Fruit fly (Drosophila melanogaster): Measurements from ENCODE around the gene Ten-a.

Ten-a gene

DNA sequence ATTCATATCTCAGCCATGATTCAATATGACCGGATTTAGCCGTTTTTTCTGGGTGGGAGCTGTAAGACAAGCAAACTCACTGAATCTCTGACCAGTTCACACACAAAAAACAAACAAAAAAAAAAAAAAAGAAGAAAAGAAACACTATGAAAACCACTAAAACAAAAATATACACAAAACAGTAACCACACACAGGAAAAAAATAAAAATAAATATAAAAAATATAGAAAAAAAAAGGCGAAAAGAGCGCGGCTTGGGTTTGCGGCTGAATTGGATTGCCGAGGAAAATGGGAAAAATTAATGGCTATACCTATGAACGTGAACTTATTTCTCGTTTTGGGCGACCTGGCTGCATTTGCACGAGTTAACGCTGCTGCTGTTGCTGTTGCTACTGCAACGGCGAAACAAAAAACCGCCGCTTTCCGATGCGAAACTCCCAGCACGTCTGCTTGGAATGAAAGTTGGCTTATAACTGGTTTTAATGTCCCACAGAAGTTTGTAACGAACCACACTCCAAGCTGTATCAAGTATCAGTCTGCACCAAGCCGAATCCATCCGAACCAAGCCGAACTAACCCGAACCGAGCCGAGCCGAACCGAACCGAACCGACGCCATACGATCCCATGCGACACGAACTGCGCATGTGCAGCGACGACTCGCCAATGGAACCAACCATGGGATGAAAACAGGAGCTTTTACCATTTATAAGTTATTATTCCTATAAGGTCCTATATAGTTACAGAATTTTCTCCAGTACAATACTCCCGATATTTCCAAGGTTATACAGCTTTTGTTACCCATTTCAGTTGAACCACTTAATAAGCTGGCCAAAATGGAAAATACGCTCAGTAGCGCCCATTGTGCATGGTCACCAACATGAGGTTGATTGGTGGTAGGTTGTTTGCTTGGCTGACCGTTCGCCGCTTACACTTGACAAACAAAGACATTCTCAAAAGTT, 39.8 kb upstream of the Ten-a start, which contains the start of gene fw (continued):
- no peak for TF ChIP-seq NFAT (GFP tag; IDR thresholded peaks at IDR 0.05)
- no peak for TF ChIP-seq HLH54F (GFP tag; optimal IDR thresholded peaks at IDR 0.05)
- peak; percentile 1 for TF ChIP-seq tin (GFP tag; optimal IDR thresholded peaks at IDR 0.05)
- peak; percentile 46 for TF ChIP-seq ATbp (GFP tag; optimal IDR thresholded peaks at IDR 0.05)
- TF ChIP-seq hb (GFP tag; IDR thresholded peaks at IDR 0.05; ENCODE audit: partially characterized antibody): no peak
- TF ChIP-seq maf-S (GFP tag; optimal IDR thresholded peaks at IDR 0.05): no peak
- TF ChIP-seq Dip2 (GFP tag; IDR thresholded peaks at IDR 0.05): no peak
- no peak for TF ChIP-seq fd64A (GFP tag; optimal IDR thresholded peaks at IDR 0.05)
- no peak for TF ChIP-seq HLH4C (GFP tag; IDR thresholded peaks at IDR 0.05; ENCODE audit: partially characterized antibody)
- no peak for TF ChIP-seq CG17186 (GFP tag; optimal IDR thresholded peaks at IDR 0.05)
- TF ChIP-seq CG7271 (tag; optimal IDR thresholded peaks at IDR 0.05): no peak
- no peak for TF ChIP-seq CG9876 (GFP tag; optimal IDR thresholded peaks at IDR 0.05)
- no peak for TF ChIP-seq CG18262 (tag; optimal IDR thresholded peaks at IDR 0.05)
- TF ChIP-seq unpg (GFP tag; optimal IDR thresholded peaks at IDR 0.05): peak; percentile 63
- no peak for TF ChIP-seq inv (GFP tag; IDR thresholded peaks at IDR 0.05; ENCODE audit: partially characterized antibody)
- TF ChIP-seq sob (GFP tag; IDR thresholded peaks at IDR 0.05): no peak
- TF ChIP-seq sisA (GFP tag; IDR thresholded peaks at IDR 0.05): no peak
- 0 out of 3 replicates have a peak, but pooled peaks have one; percentile 33 for TF ChIP-seq dysf (GFP tag; IDR thresholded peaks at IDR 0.05)
- TF ChIP-seq Nf-YA (GFP tag; IDR thresholded peaks at IDR 0.05): no peak
- 0 out of 2 replicates have a peak, but pooled peaks have one; percentile 14 for TF ChIP-seq stc (GFP tag; IDR thresholded peaks at IDR 0.05)
- TF ChIP-seq Blimp-1 (GFP tag; optimal IDR thresholded peaks at IDR 0.05): peak; percentile 14
- TF ChIP-seq Dp (GFP tag; optimal IDR thresholded peaks at IDR 0.05): no peak
- TF ChIP-seq Usf (GFP tag; optimal IDR thresholded peaks at IDR 0.05): no peak
- peak; percentile 64 for TF ChIP-seq Jarid2 (GFP tag; optimal IDR thresholded peaks at IDR 0.05)
- TF ChIP-seq Hand (GFP tag; optimal IDR thresholded peaks at IDR 0.05): no peak
- peak; percentile 65; the same call in 1 of the 2 replicates for TF ChIP-seq CG14014 (GFP tag; IDR thresholded peaks at IDR 0.05)
- TF ChIP-seq NC2β (GFP tag; optimal IDR thresholded peaks at IDR 0.05): no peak
- TF ChIP-seq CG13775 (GFP tag; optimal IDR thresholded peaks at IDR 0.05): no peak
- no peak for TF ChIP-seq gcm (GFP tag; optimal IDR thresholded peaks at IDR 0.05)
- TF ChIP-seq Gsc (GFP tag; IDR thresholded peaks at IDR 0.05): no peak
- TF ChIP-seq CG2678 (tag; optimal IDR thresholded peaks at IDR 0.05): no peak
- no peak for TF ChIP-seq CG32772 (GFP tag; IDR thresholded peaks at IDR 0.05)
- TF ChIP-seq D19B (GFP tag; optimal IDR thresholded peaks at IDR 0.05): no peak
- no peak for TF ChIP-seq Tbp (GFP tag; optimal IDR thresholded peaks at IDR 0.05)
- peak; percentile 60 for TF ChIP-seq CG14441 (GFP tag; IDR thresholded peaks at IDR 0.05)
- no peak for TF ChIP-seq pb (GFP tag; optimal IDR thresholded peaks at IDR 0.05)
- TF ChIP-seq sens (GFP tag): peak; percentile 86
- TF ChIP-seq CG5180 (GFP tag; optimal IDR thresholded peaks at IDR 0.05): peak; percentile 73
- TF ChIP-seq rib (GFP tag; IDR thresholded peaks at IDR 0.05): peak; percentile 27; the same call in 1 of the 2 replicates
- no peak for TF ChIP-seq dati (GFP tag; IDR thresholded peaks at IDR 0.05)
- TF ChIP-seq gcm2 (GFP tag; optimal IDR thresholded peaks at IDR 0.05): no peak
- peak; percentile 92 for TF ChIP-seq CG4707 (GFP tag; optimal IDR thresholded peaks at IDR 0.05)
- no peak for TF ChIP-seq Max (GFP tag; optimal IDR thresholded peaks at IDR 0.05)
- no peak for TF ChIP-seq da (GFP tag; optimal IDR thresholded peaks at IDR 0.05)
- TF ChIP-seq CG12659 (GFP tag; optimal IDR thresholded peaks at IDR 0.05): no peak
- TF ChIP-seq CG12219 (GFP tag; optimal IDR thresholded peaks at IDR 0.05): peak; percentile 17
- TF ChIP-seq Bteb2 (GFP tag; optimal IDR thresholded peaks at IDR 0.05): no peak
- 0 out of 2 replicates have a peak, but pooled peaks have one; percentile 21 for TF ChIP-seq bbx (GFP tag; IDR thresholded peaks at IDR 0.05; ENCODE audit: partially characterized antibody)
- TF ChIP-seq CG12155 (GFP tag; optimal IDR thresholded peaks at IDR 0.05): no peak
